Fruit fly (Drosophila melanogaster) whole organism, wandering third instar larva: Measurements from ENCODE around the gene BckdhA.

Source experiments
- Abd-B ChIP-seq: fragments of >200 bp; optimal IDR thresholded peaks from 2 replicates; lab custom pipeline; 2017; ENCODE audit warnings: missing biosample characterization, missing genetic modification characterization
- CrebA ChIP-seq: fragments of 200-800 bp; sonication (Bioruptor generic); optimal IDR thresholded peaks from 2 replicates; lab custom pipeline; 2016; ENCODE audit warnings: missing biosample characterization, mild to moderate bottlenecking, missing genetic modification characterization, borderline replicate concordance
- Dfd ChIP-seq: fragments of >200 bp; optimal IDR thresholded peaks from 2 replicates; lab custom pipeline; 2017; ENCODE audit warnings: missing biosample characterization, missing genetic modification characterization
- Dif ChIP-seq: fragments of 200-275, 200-300 bp; sonication (Bioruptor generic); optimal IDR thresholded peaks from 2 replicates; lab custom pipeline; 2018; ENCODE audit warnings: missing biosample characterization, missing genetic modification characterization; ENCODE audit not compliant: partially characterized antibody
- GATAd ChIP-seq: sonication (Bioruptor generic); optimal IDR thresholded peaks from 2 replicates; lab custom pipeline; 2016; ENCODE audit warnings: missing biosample characterization, missing genetic modification characterization
- HLH106 ChIP-seq: fragments of 200-800 bp; optimal IDR thresholded peaks from 3 replicates; lab custom pipeline; 2019; ENCODE audit warnings: missing biosample characterization, mild to moderate bottlenecking, missing genetic modification characterization, moderate library complexity
- Hnf4 ChIP-seq: fragments of 200-800 bp; sonication (Bioruptor generic); optimal IDR thresholded peaks from 2 replicates; lab custom pipeline; 2016; ENCODE audit warnings: missing biosample characterization, mild to moderate bottlenecking, missing genetic modification characterization
- Hr78 ChIP-seq: fragments of >200 bp; optimal IDR thresholded peaks from 2 replicates; lab custom pipeline; 2017; ENCODE audit warnings: missing biosample characterization, missing genetic modification characterization
- Hr83 ChIP-seq: fragments of 200-300 bp; sonication (Bioruptor generic); optimal IDR thresholded peaks from 2 replicates; lab custom pipeline; 2016; ENCODE audit warnings: missing biosample characterization, mild to moderate bottlenecking, missing genetic modification characterization, moderate library complexity; ENCODE audit not compliant: poor library complexity, severe bottlenecking
- Mio ChIP-seq: sonication (Bioruptor generic); optimal IDR thresholded peaks from 2 replicates; lab custom pipeline; 2016; ENCODE audit warnings: missing biosample characterization, missing genetic modification characterization
- Myc ChIP-seq: fragments of >200 bp; optimal IDR thresholded peaks from 2 replicates; lab custom pipeline; 2017
- OdsH ChIP-seq: fragments of 200-800 bp; sonication (Bioruptor generic); optimal IDR thresholded peaks from 2 replicates; lab custom pipeline; 2016; ENCODE audit warnings: missing biosample characterization, mild to moderate bottlenecking, missing genetic modification characterization
- Sp1 ChIP-seq: fragments of 200-800 bp; sonication (Bioruptor generic); optimal IDR thresholded peaks from 3 replicates; lab custom pipeline; 2019; ENCODE audit warnings: missing biosample characterization, mild to moderate bottlenecking, missing genetic modification characterization, moderate library complexity
- Vsx2 ChIP-seq: fragments of 200-300, 225-300 bp; sonication (Bioruptor generic); optimal IDR thresholded peaks from 2 replicates; lab custom pipeline; 2018; ENCODE audit warnings: missing biosample characterization, missing genetic modification characterization; ENCODE audit not compliant: partially characterized antibody
- br ChIP-seq: fragments of 200-800 bp; sonication (Bioruptor generic); optimal IDR thresholded peaks from 2 replicates; lab custom pipeline; 2016; ENCODE audit warnings: missing biosample characterization, missing genetic modification characterization
- dl ChIP-seq, 2 experiments: fragments of 175-275, 200-275 bp in 1 of 2; fragments of 200-275 bp in 1 of 2; sonication (Bioruptor generic); optimal IDR thresholded peaks; lab custom pipeline; 2018; ENCODE audit warnings: mild to moderate bottlenecking in 2 of 2, missing biosample characterization in 2 of 2, missing genetic modification characterization in 2 of 2, moderate library complexity in 2 of 2; ENCODE audit not compliant: partially characterized antibody in 2 of 2, insufficient read depth in 1 of 2
- dmrt93B ChIP-seq: fragments of 200-800 bp; sonication (Bioruptor generic); optimal IDR thresholded peaks from 2 replicates; lab custom pipeline; 2018; ENCODE audit warnings: missing biosample characterization, mild to moderate bottlenecking, missing genetic modification characterization
- ey ChIP-seq: fragments of 200-800 bp; sonication (Bioruptor generic); optimal IDR thresholded peaks from 2 replicates; lab custom pipeline; 2016; ENCODE audit warnings: missing biosample characterization, missing genetic modification characterization
- foxo ChIP-seq, 2 experiments: fragments of 200-800 bp; sonication (Bioruptor generic); optimal IDR thresholded peaks; 2 replicates in 1 of 2; 3 replicates in 1 of 2; lab custom pipeline; 2016 to 2017; ENCODE audit warnings: missing biosample characterization in 2 of 2, missing genetic modification characterization in 2 of 2
- fru ChIP-seq: fragments of 200-800 bp; sonication (Bioruptor generic); optimal IDR thresholded peaks from 3 replicates; lab custom pipeline; 2016; ENCODE audit warnings: missing biosample characterization, mild to moderate bottlenecking, missing genetic modification characterization
- h ChIP-seq: fragments of 200-800 bp; sonication (Bioruptor generic); optimal IDR thresholded peaks from 3 replicates; lab custom pipeline; 2016; ENCODE audit warnings: missing biosample characterization, mild to moderate bottlenecking, missing genetic modification characterization
- jim ChIP-seq: fragments of 175-275, 200-325 bp; sonication (Bioruptor generic); optimal IDR thresholded peaks from 2 replicates; lab custom pipeline; 2016; ENCODE audit warnings: missing biosample characterization, mild to moderate bottlenecking, missing genetic modification characterization
- lola ChIP-seq: fragments of >200 bp; optimal IDR thresholded peaks from 2 replicates; lab custom pipeline; 2017; ENCODE audit warnings: missing biosample characterization, missing genetic modification characterization
- psq ChIP-seq: fragments of 200-800 bp; sonication (Bioruptor generic); optimal IDR thresholded peaks from 3 replicates; lab custom pipeline; 2017; ENCODE audit warnings: missing biosample characterization, mild to moderate bottlenecking, missing genetic modification characterization, moderate library complexity
- rgr ChIP-seq: fragments of 200-800 bp; sonication (Bioruptor generic); optimal IDR thresholded peaks from 3 replicates; lab custom pipeline; 2016; ENCODE audit warnings: missing biosample characterization, mild to moderate bottlenecking, missing genetic modification characterization
- sage ChIP-seq: fragments of 200-800 bp; sonication (Bioruptor generic); optimal IDR thresholded peaks from 2 replicates; lab custom pipeline; 2016; ENCODE audit warnings: missing biosample characterization, mild to moderate bottlenecking, missing genetic modification characterization
- sv ChIP-seq: fragments of 200-800 bp; sonication (Bioruptor generic); optimal IDR thresholded peaks from 3 replicates; lab custom pipeline; 2016; ENCODE audit warnings: missing biosample characterization, missing genetic modification characterization
- tai ChIP-seq: sonication (Bioruptor generic); optimal IDR thresholded peaks from 2 replicates; lab custom pipeline; 2016; ENCODE audit warnings: missing biosample characterization, missing genetic modification characterization
- usp ChIP-seq: fragments of >200 bp; optimal IDR thresholded peaks from 2 replicates; lab custom pipeline; 2017; ENCODE audit warnings: missing biosample characterization, missing genetic modification characterization
- woc ChIP-seq: sonication (Bioruptor generic); optimal IDR thresholded peaks from 2 replicates; lab custom pipeline; 2016; ENCODE audit warnings: missing biosample characterization, mild to moderate bottlenecking, missing genetic modification characterization

BckdhA gene

DNA sequence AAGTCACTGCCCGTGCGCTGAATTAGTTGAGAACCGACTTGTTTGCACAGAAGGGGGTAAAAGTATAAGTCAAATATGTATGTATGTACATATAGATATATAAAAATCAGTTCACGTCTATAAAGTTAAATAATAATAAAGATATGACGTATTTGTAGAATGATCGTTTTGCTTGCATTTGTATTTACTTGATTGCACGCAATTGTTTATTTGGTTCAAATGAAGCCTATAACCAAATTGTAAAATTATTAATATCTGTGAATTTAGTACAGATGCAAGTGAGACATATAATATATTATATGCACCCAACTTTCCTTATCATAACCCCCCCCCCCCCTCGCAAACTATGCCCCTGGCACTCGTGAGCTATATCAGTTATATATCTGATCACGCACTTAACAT lies 45.0 kb downstream of the BckdhA start:
- TF ChIP-seq psq (peak; percentile 30), foxo (GFP tag; optimal IDR thresholded peaks at IDR 0.05; lab: Kevin White, UChicago) (peak in 1 of 2 experiments; percentile 41), Mio (GFP tag; lab: Kevin White, UChicago) (no peak), CrebA (GFP tag; lab: Kevin White, UChicago) (no peak), OdsH (peak; percentile 27), Myc (lab: Kevin White, UChicago) (no peak), sv (no peak), h (GFP tag; lab: Kevin White, UChicago) (peak; percentile 31), jim (GFP tag; lab: Kevin White, UChicago) (no peak), Sp1 (GFP tag; lab: Kevin White, UChicago) (peak; percentile 51), dmrt93B (no peak), rgr (GFP tag; lab: Kevin White, UChicago) (peak; percentile 20), Dif (GFP tag; lab: Kevin White, UChicago) (no peak), ey (GFP tag; lab: Kevin White, UChicago) (no peak), fru (GFP tag; lab: Kevin White, UChicago) (no peak), Dfd (GFP tag; lab: Kevin White, UChicago) (no peak), HLH106 (tag; lab: Kevin White, UChicago) (no peak), Vsx2 (GFP tag; lab: Kevin White, UChicago) (no peak), tai (GFP tag; lab: Kevin White, UChicago) (no peak), Abd-B (no peak), lola (no peak)

DNA sequence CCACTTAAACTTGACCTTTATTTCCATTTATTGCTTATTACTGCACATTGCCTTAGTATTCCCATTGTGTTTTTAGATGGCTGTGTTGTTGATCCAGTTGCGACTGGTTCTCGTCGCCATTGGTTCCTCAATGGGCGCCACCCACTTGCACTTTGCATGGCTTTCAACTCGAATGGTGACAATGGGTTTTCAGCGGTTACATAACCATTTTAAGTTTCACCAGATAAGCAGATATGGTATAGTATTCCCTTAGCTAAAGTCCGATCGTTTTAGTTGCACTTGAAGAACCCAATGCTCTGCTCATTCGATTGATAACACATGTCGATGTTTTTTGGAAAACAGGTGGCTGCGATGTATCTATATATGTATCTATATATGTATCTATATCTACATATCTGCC lies 46.4 kb downstream of the BckdhA start:
- TF ChIP-seq Dif (GFP tag; lab: Kevin White, UChicago) (no peak), Hr83 (peak; percentile 39), Vsx2 (GFP tag; lab: Kevin White, UChicago) (no peak), Hr78 (GFP tag; lab: Kevin White, UChicago) (no peak)

DNA sequence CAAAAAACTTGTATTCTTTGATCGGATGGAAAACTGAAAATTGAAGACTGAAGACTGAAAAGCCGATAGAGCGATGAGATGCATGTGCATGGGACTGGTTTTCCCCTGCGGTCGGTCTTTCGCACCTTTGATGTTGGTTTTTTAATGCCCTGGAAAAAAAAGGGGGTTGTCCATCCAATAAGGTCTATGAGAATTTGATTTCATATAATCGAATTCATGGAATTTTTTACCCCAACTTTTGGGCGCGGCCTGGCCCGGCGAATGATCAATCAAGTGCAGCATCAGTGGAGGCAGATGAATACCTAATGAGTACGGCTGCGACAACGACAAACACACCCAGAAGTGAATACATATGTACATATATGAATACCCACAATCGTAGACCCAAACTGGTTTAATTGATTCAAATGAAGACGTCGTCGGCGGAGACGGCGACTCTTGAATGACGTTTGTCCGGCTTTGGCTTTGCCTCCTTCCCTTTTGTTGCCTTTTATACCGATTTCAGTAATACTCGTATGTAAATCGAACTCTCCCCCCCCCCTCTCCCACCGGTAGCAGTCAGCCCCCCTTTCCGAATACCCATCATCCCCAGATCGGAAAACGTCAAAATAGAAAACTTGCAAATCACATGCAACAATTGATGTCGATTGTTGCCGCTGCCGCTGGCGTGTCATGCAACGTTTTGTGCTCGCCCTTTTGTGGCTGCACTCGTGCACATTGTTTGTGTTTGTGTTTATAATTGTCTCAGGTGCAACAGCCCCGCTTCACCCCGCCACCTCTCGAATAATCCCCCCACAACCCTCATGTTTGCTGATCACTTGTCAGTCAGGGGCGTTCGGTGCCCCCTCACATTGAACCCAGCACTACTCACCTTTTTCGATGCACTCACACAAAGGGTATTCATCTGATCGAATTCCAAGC lies 47.7 kb downstream of the BckdhA start:
- no peak for TF ChIP-seq Dif (GFP tag; lab: Kevin White, UChicago)
- no peak for TF ChIP-seq Abd-B
- TF ChIP-seq Myc (lab: Kevin White, UChicago): no peak
- no peak for TF ChIP-seq psq
- TF ChIP-seq tai (GFP tag; lab: Kevin White, UChicago): no peak
- no peak for TF ChIP-seq dl (GFP tag; optimal IDR thresholded peaks at IDR 0.05; lab: Kevin White, UChicago; ENCODE audit: insufficient read depth in 1 of 2, partially characterized antibody in 2 of 2)
- TF ChIP-seq sage (GFP tag; lab: Kevin White, UChicago): no peak
- no peak for TF ChIP-seq Hr78 (GFP tag; lab: Kevin White, UChicago)
- TF ChIP-seq Mio (GFP tag; lab: Kevin White, UChicago): no peak
- TF ChIP-seq dmrt93B: no peak
- TF ChIP-seq woc (GFP tag; lab: Kevin White, UChicago): no peak
- no peak for TF ChIP-seq Sp1 (GFP tag; lab: Kevin White, UChicago)
- TF ChIP-seq GATAd (GFP tag; lab: Kevin White, UChicago): no peak
- no peak for TF ChIP-seq usp (GFP tag; lab: Kevin White, UChicago)
- TF ChIP-seq rgr (GFP tag; lab: Kevin White, UChicago): no peak

- no peak for TF ChIP-seq psq
- TF ChIP-seq ey (GFP tag; lab: Kevin White, UChicago): no peak
- TF ChIP-seq br: no peak
- no peak for TF ChIP-seq Dif (GFP tag; lab: Kevin White, UChicago)
- no peak for TF ChIP-seq Hnf4
- TF ChIP-seq sage (GFP tag; lab: Kevin White, UChicago): no peak
- TF ChIP-seq usp (GFP tag; lab: Kevin White, UChicago): no peak
- TF ChIP-seq GATAd (GFP tag; lab: Kevin White, UChicago): no peak
- no peak for TF ChIP-seq jim (GFP tag; lab: Kevin White, UChicago)
- no peak for TF ChIP-seq rgr (GFP tag; lab: Kevin White, UChicago)
- TF ChIP-seq Hr83: no peak
- TF ChIP-seq h (GFP tag; lab: Kevin White, UChicago): no peak
Observed at dm6 chr3R:9604445-9605020, 48.9 kb downstream of the BckdhA start.
